Fruit fly (Drosophila melanogaster): ENCODE data around the gene Hrd3.

Hrd3 gene

dm6 chr3R:23787632-23787960 lies 29.2 kb upstream of the Hrd3 start:
- peak; percentile 85 for TF ChIP-seq EcR (GFP tag; optimal IDR thresholded peaks at IDR 0.05)
- no peak for TF ChIP-seq Ets98B (GFP tag; IDR thresholded peaks at IDR 0.05)

- peak; percentile 20 for TF ChIP-seq CG8301 (tag; optimal IDR thresholded peaks at IDR 0.05)
- TF ChIP-seq CG13204 (GFP tag; optimal IDR thresholded peaks at IDR 0.05): no peak
- TF ChIP-seq Pif1A (GFP tag; optimal IDR thresholded peaks at IDR 0.05): peak; percentile 38
- TF ChIP-seq CG8159 (tag; optimal IDR thresholded peaks at IDR 0.05): peak; percentile 62
- TF ChIP-seq fd96Ca (GFP tag; IDR thresholded peaks at IDR 0.05): peak; percentile 71; the same call in 2 of the 3 replicates
- peak; percentile 21 for TF ChIP-seq CG34367 (tag; optimal IDR thresholded peaks at IDR 0.05)
- peak; percentile 63 for TF ChIP-seq CG9948 (tag; optimal IDR thresholded peaks at IDR 0.05)
- TF ChIP-seq EcR (GFP tag; optimal IDR thresholded peaks at IDR 0.05): no peak
- peak; percentile 71 for TF ChIP-seq rn (GFP tag; IDR thresholded peaks at IDR 0.05)
- TF ChIP-seq Pif1B (GFP tag; optimal IDR thresholded peaks at IDR 0.05): peak; percentile 78
- peak; percentile 51 for TF ChIP-seq CG15710 (tag; optimal IDR thresholded peaks at IDR 0.05)
- peak; percentile 39; the same call in 1 of the 2 replicates for TF ChIP-seq CG32121 (GFP tag; IDR thresholded peaks at IDR 0.05)
- no peak for TF ChIP-seq CG10348 (GFP tag; IDR thresholded peaks at IDR 0.05)
- peak; percentile 50 for TF ChIP-seq D1 (tag; optimal IDR thresholded peaks at IDR 0.05)
- peak; percentile 88 for TF ChIP-seq CG4496 (GFP tag; IDR thresholded peaks at IDR 0.05)
- TF ChIP-seq gl (tag; optimal IDR thresholded peaks at IDR 0.05): peak; percentile 69
- TF ChIP-seq Ets98B (GFP tag; IDR thresholded peaks at IDR 0.05): peak; percentile 57
- TF ChIP-seq CG14655 (GFP tag; optimal IDR thresholded peaks at IDR 0.05): peak; percentile 77
- TF ChIP-seq CG17806 (tag; optimal IDR thresholded peaks at IDR 0.05): peak; percentile 33
- TF ChIP-seq CG12605 (GFP tag; IDR thresholded peaks at IDR 0.05): no peak; the same call in 1 of the 2 replicates
Measured at dm6 chr3R:23786768-23787631, 28.6 kb upstream of the Hrd3 start.

dm6 chr3R:23784925-23785680 lies 26.7 kb upstream of the Hrd3 start:
- TF ChIP-seq CG32121 (GFP tag; IDR thresholded peaks at IDR 0.05) (no peak), EcR (GFP tag; optimal IDR thresholded peaks at IDR 0.05) (peak; percentile 47), CG8301 (tag; optimal IDR thresholded peaks at IDR 0.05) (no peak), CG34367 (tag; optimal IDR thresholded peaks at IDR 0.05) (no peak), Snoo (tag; optimal IDR thresholded peaks at IDR 0.05) (no peak), CG13204 (GFP tag; optimal IDR thresholded peaks at IDR 0.05) (peak; percentile 44), gl (tag; optimal IDR thresholded peaks at IDR 0.05) (peak; percentile 68), CG10348 (GFP tag; IDR thresholded peaks at IDR 0.05) (no peak), fd96Ca (GFP tag; IDR thresholded peaks at IDR 0.05) (no peak), CG4496 (GFP tag; IDR thresholded peaks at IDR 0.05) (no peak), CG17806 (tag; optimal IDR thresholded peaks at IDR 0.05) (no peak), D1 (tag; optimal IDR thresholded peaks at IDR 0.05) (no peak), Pif1B (GFP tag; optimal IDR thresholded peaks at IDR 0.05) (no peak), CG9948 (tag; optimal IDR thresholded peaks at IDR 0.05) (no peak), CG12605 (GFP tag; IDR thresholded peaks at IDR 0.05) (no peak), Ets98B (GFP tag; IDR thresholded peaks at IDR 0.05) (no peak)

dm6 chr3R:23783961-23784360 lies 25.6 kb upstream of the Hrd3 start:
- TF ChIP-seq CG12605 (GFP tag; IDR thresholded peaks at IDR 0.05): peak; percentile 56
- TF ChIP-seq CG15710 (tag; optimal IDR thresholded peaks at IDR 0.05): peak; percentile 90
- TF ChIP-seq CG13204 (GFP tag; optimal IDR thresholded peaks at IDR 0.05): peak; percentile 77
- TF ChIP-seq EcR (GFP tag; optimal IDR thresholded peaks at IDR 0.05): peak; percentile 34
- TF ChIP-seq gl (tag; optimal IDR thresholded peaks at IDR 0.05): peak; percentile 59
- TF ChIP-seq CG32121 (GFP tag; IDR thresholded peaks at IDR 0.05): peak; percentile 61; the same call in 1 of the 2 replicates
- TF ChIP-seq rn (GFP tag; IDR thresholded peaks at IDR 0.05): peak; percentile 49; the same call in 1 of the 2 replicates
- peak; percentile 89 for TF ChIP-seq CG17806 (tag; optimal IDR thresholded peaks at IDR 0.05)
- peak; percentile 85 for TF ChIP-seq CG34367 (tag; optimal IDR thresholded peaks at IDR 0.05)
- peak; percentile 79 for TF ChIP-seq Pif1B (GFP tag; optimal IDR thresholded peaks at IDR 0.05)
- TF ChIP-seq CG9948 (tag; optimal IDR thresholded peaks at IDR 0.05): peak; percentile 92
- peak; percentile 77 for TF ChIP-seq D1 (tag; optimal IDR thresholded peaks at IDR 0.05)
- TF ChIP-seq CG4496 (GFP tag; IDR thresholded peaks at IDR 0.05): peak; percentile 83
- TF ChIP-seq Snoo (tag; optimal IDR thresholded peaks at IDR 0.05): peak; percentile 62
- peak; percentile 90 for TF ChIP-seq Pif1A (GFP tag; optimal IDR thresholded peaks at IDR 0.05)
- peak; percentile 90 for TF ChIP-seq CG8159 (tag; optimal IDR thresholded peaks at IDR 0.05)
- peak; percentile 58; the same call in 1 of the 2 replicates for TF ChIP-seq Ets98B (GFP tag; IDR thresholded peaks at IDR 0.05)
- peak; percentile 89 for TF ChIP-seq CG8301 (tag; optimal IDR thresholded peaks at IDR 0.05)
- peak; percentile 93 for TF ChIP-seq CG14655 (GFP tag; optimal IDR thresholded peaks at IDR 0.05)
- 0 out of 2 replicates have a peak, but pooled peaks have one; percentile 40 for TF ChIP-seq CG10348 (GFP tag; IDR thresholded peaks at IDR 0.05)
- TF ChIP-seq fd96Ca (GFP tag; IDR thresholded peaks at IDR 0.05): peak; percentile 59; the same call in 2 of the 3 replicates

- TF ChIP-seq CG4496 (GFP tag; IDR thresholded peaks at IDR 0.05) (0 out of 3 replicates have a peak, but pooled peaks have one; percentile 5), D1 (tag; optimal IDR thresholded peaks at IDR 0.05) (no peak), Pif1B (GFP tag; optimal IDR thresholded peaks at IDR 0.05) (no peak), CG13204 (GFP tag; optimal IDR thresholded peaks at IDR 0.05) (no peak), CG32121 (GFP tag; IDR thresholded peaks at IDR 0.05) (no peak)
Measured at dm6 chr3R:23783403-23783757, 25.0 kb upstream of the Hrd3 start.

Measured in whole organism, pupa.